Worm (Caenorhabditis elegans) whole organism, young adult: ENCODE data around the gene lpr-4.

Experiments
- B0336.3 ChIP-seq: fragments of 200-800 bp; sonication (Bioruptor generic); IDR thresholded peaks from 2 replicates; pipeline ENCODE4 v1.3.6; 2022; ENCODE audit warnings: missing genetic modification characterization, missing compliant biosample characterization
- D2030.7 ChIP-seq: fragments of 200-800 bp; sonication (Bioruptor generic); IDR thresholded peaks from 2 replicates; pipeline ENCODE4 v1.3.6; 2022; ENCODE audit warnings: missing genetic modification reagents, missing genetic modification characterization, missing compliant biosample characterization
- F10E7.11 ChIP-seq: sonication (generic microtip); optimal IDR thresholded peaks from 2 replicates; lab custom pipeline; 2017; ENCODE audit warnings: mild to moderate bottlenecking, missing genetic modification characterization, moderate library complexity, missing compliant biosample characterization
- F33H1.4 ChIP-seq: fragments of 200-800 bp; sonication (Bioruptor generic); IDR thresholded peaks from 2 replicates; pipeline ENCODE4 v1.3.6; 2022; ENCODE audit warnings: missing genetic modification reagents, missing genetic modification characterization, missing compliant biosample characterization
- F49E8.2 ChIP-seq: sonication (generic microtip); optimal IDR thresholded peaks from 3 replicates; lab custom pipeline; 2017; ENCODE audit warnings: missing genetic modification characterization, mild to moderate bottlenecking, missing compliant biosample characterization, antibody characterized with exemption, moderate library complexity; ENCODE audit not compliant: insufficient read depth
- F55B11.4 ChIP-seq: sonication (generic microtip); optimal IDR thresholded peaks from 2 replicates; lab custom pipeline; 2016; ENCODE audit warnings: missing compliant biosample characterization, missing genetic modification characterization, borderline replicate concordance; ENCODE audit not compliant: insufficient read depth
- F57A8.1 ChIP-seq: fragments of 200-800 bp; sonication (Bioruptor generic); optimal IDR thresholded peaks from 2 replicates; lab custom pipeline; 2018; ENCODE audit warnings: mild to moderate bottlenecking, missing genetic modification characterization, moderate library complexity, missing compliant biosample characterization
- Y53F4B.3 ChIP-seq: fragments of 200-800 bp; sonication (Bioruptor generic); IDR thresholded peaks from 2 replicates; pipeline ENCODE4 v1.3.6; 2022; ENCODE audit warnings: missing genetic modification reagents, missing genetic modification characterization, missing compliant biosample characterization
- Y56A3A.18 ChIP-seq: fragments of 200-800 bp; sonication (Bioruptor generic); IDR thresholded peaks from 2 replicates; pipeline ENCODE4 v1.3.6; 2022; ENCODE audit warnings: missing genetic modification reagents, missing genetic modification characterization, missing compliant biosample characterization
- Y95B8A.8 ChIP-seq: fragments of 200-800 bp; sonication (Bioruptor generic); IDR thresholded peaks from 2 replicates; pipeline ENCODE4 v1.3.6; 2022; ENCODE audit warnings: missing genetic modification reagents, missing genetic modification characterization, missing compliant biosample characterization
- akir-1 ChIP-seq: fragments of 200-800 bp; sonication (Bioruptor generic); optimal IDR thresholded peaks from 2 replicates; lab custom pipeline; 2018; ENCODE audit warnings: mild to moderate bottlenecking, missing genetic modification characterization, moderate library complexity, missing compliant biosample characterization
- attf-5 ChIP-seq: fragments of 200-800 bp; sonication (Bioruptor generic); optimal IDR thresholded peaks from 2 replicates; lab custom pipeline; 2018; ENCODE audit warnings: mild to moderate bottlenecking, missing genetic modification characterization, missing compliant biosample characterization
- cebp-1 ChIP-seq, 2 experiments: fragments of 200-800 bp in 1 of 2; sonication (Bioruptor generic) in 1 of 2; sonication (generic microtip) in 1 of 2; IDR thresholded peaks in 1 of 2; optimal IDR thresholded peaks in 1 of 2; 2 replicates each; pipeline versions ENCODE4 v1.3.6 to Lab custom; 2017 to 2022; ENCODE audit warnings: missing compliant biosample characterization in 2 of 2, missing genetic modification characterization in 2 of 2, mild to moderate bottlenecking in 1 of 2, missing genetic modification reagents in 1 of 2, moderate library complexity in 1 of 2
- ceh-100 ChIP-seq: fragments of 200-800 bp; sonication (Bioruptor generic); IDR thresholded peaks from 2 replicates; pipeline ENCODE4 v1.3.6; 2022; ENCODE audit warnings: missing genetic modification reagents, missing genetic modification characterization, missing compliant biosample characterization
- ceh-40 ChIP-seq: fragments of 200-800 bp; sonication (Bioruptor generic); IDR thresholded peaks from 2 replicates; pipeline ENCODE4 v1.3.6; 2022; ENCODE audit warnings: missing genetic modification characterization, missing compliant biosample characterization
- ceh-91 ChIP-seq: fragments of 200-800 bp; sonication (Bioruptor generic); IDR thresholded peaks from 2 replicates; pipeline ENCODE4 v1.3.6; 2022; ENCODE audit warnings: missing genetic modification reagents, missing genetic modification characterization, missing compliant biosample characterization
- chd-7 ChIP-seq: sonication (generic microtip); optimal IDR thresholded peaks from 2 replicates; lab custom pipeline; 2016; ENCODE audit warnings: mild to moderate bottlenecking, missing genetic modification characterization, moderate library complexity, missing compliant biosample characterization
- dox-1 ChIP-seq: fragments of 200-800 bp; sonication (Bioruptor generic); IDR thresholded peaks from 2 replicates; pipeline ENCODE4 v1.3.6; 2022; ENCODE audit warnings: missing genetic modification reagents, missing genetic modification characterization, missing compliant biosample characterization
- dpff-1 ChIP-seq: sonication (generic microtip); optimal IDR thresholded peaks from 2 replicates; lab custom pipeline; 2017; ENCODE audit warnings: mild to moderate bottlenecking, missing genetic modification characterization, missing compliant biosample characterization
- ekl-4 ChIP-seq: fragments of 200-800 bp; sonication (Bioruptor generic); IDR thresholded peaks from 2 replicates; pipeline ENCODE4 v1.3.6; 2022; ENCODE audit warnings: missing genetic modification reagents, missing genetic modification characterization, missing compliant biosample characterization
- ets-4 ChIP-seq: fragments of 200-800 bp; sonication (Bioruptor generic); optimal IDR thresholded peaks from 2 replicates; lab custom pipeline; 2018; ENCODE audit warnings: mild to moderate bottlenecking, missing genetic modification characterization, missing compliant biosample characterization
- lin-40 ChIP-seq: sonication (generic microtip); optimal IDR thresholded peaks from 2 replicates; lab custom pipeline; 2016; ENCODE audit warnings: missing genetic modification characterization, mild to moderate bottlenecking, missing compliant biosample characterization, missing genotype, missing genetic modification reagents
- lin-54 ChIP-seq: fragments of 200-800 bp; sonication (Bioruptor generic); optimal IDR thresholded peaks from 2 replicates; lab custom pipeline; 2018; ENCODE audit warnings: mild to moderate bottlenecking, missing genetic modification characterization, missing compliant biosample characterization
- lsy-27 ChIP-seq: sonication (generic microtip); optimal IDR thresholded peaks from 2 replicates; lab custom pipeline; 2017; ENCODE audit warnings: missing genetic modification characterization, mild to moderate bottlenecking, missing compliant biosample characterization, antibody characterized with exemption, missing genotype, borderline replicate concordance; ENCODE audit not compliant: insufficient read depth
- madf-6 ChIP-seq: fragments of 200-800 bp; sonication (Bioruptor generic); IDR thresholded peaks from 2 replicates; pipeline ENCODE4 v1.3.6; 2022; ENCODE audit warnings: missing genetic modification reagents, missing genetic modification characterization, missing compliant biosample characterization
- mxl-1 ChIP-seq: sonication (generic microtip); optimal IDR thresholded peaks from 2 replicates; lab custom pipeline; 2016; ENCODE audit warnings: missing genetic modification characterization, missing compliant biosample characterization
- nfya-1 ChIP-seq: sonication (generic microtip); optimal IDR thresholded peaks from 2 replicates; lab custom pipeline; 2017; ENCODE audit warnings: antibody characterized with exemption, missing compliant biosample characterization, missing genetic modification characterization, borderline replicate concordance; ENCODE audit not compliant: insufficient read depth
- nfyb-1 ChIP-seq: fragments of 200-800 bp; sonication (Bioruptor generic); IDR thresholded peaks from 2 replicates; pipeline ENCODE4 v1.3.6; 2022; ENCODE audit warnings: missing genetic modification reagents, missing genetic modification characterization, missing compliant biosample characterization
- nhr-120 ChIP-seq: fragments of 200-800 bp; sonication (Bioruptor generic); IDR thresholded peaks from 2 replicates; pipeline ENCODE4 v1.3.6; 2022; ENCODE audit warnings: missing genetic modification characterization, missing compliant biosample characterization
- nhr-80 ChIP-seq: sonication (generic microtip); optimal IDR thresholded peaks from 2 replicates; lab custom pipeline; 2016; ENCODE audit warnings: missing genetic modification characterization, missing compliant biosample characterization
- pbrm-1 ChIP-seq: fragments of 200-800 bp; sonication (Bioruptor generic); IDR thresholded peaks from 2 replicates; pipeline ENCODE4 v1.3.6; 2022; ENCODE audit warnings: missing genetic modification reagents, missing genetic modification characterization, missing compliant biosample characterization
- pha-4 ChIP-seq: fragments of 150-350 bp; sonication (generic microtip); optimal IDR thresholded peaks from 2 replicates; lab custom pipeline; 2014; ENCODE audit warnings: missing biosample characterization, missing genetic modification reagents, missing genetic modification characterization
- rec-8 ChIP-seq, 2 experiments: sonication (generic microtip); optimal IDR thresholded peaks; 2 replicates each; lab custom pipeline; 2016; ENCODE audit warnings: mild to moderate bottlenecking in 2 of 2, missing genetic modification characterization in 2 of 2, missing genetic modification reagents in 2 of 2, missing genotype in 2 of 2, missing biosample characterization in 1 of 2, missing compliant biosample characterization in 1 of 2, moderate library complexity in 1 of 2
- repo-1 ChIP-seq: sonication (generic microtip); optimal IDR thresholded peaks from 2 replicates; lab custom pipeline; 2017; ENCODE audit warnings: mild to moderate bottlenecking, missing genetic modification characterization, missing compliant biosample characterization
- sdz-38 ChIP-seq: sonication (generic microtip); optimal IDR thresholded peaks from 2 replicates; lab custom pipeline; 2016; ENCODE audit warnings: missing genotype, missing genetic modification characterization, missing compliant biosample characterization
- sea-2 ChIP-seq: fragments of 200-800 bp; sonication (Bioruptor generic); IDR thresholded peaks from 2 replicates; pipeline ENCODE4 v1.3.6; 2022; ENCODE audit warnings: missing genetic modification characterization, missing compliant biosample characterization
- sptf-2 ChIP-seq: fragments of 200-800 bp; sonication (Bioruptor generic); optimal IDR thresholded peaks from 2 replicates; lab custom pipeline; 2018; ENCODE audit warnings: mild to moderate bottlenecking, missing genetic modification characterization, missing compliant biosample characterization
- tbx-9 ChIP-seq: sonication (generic microtip); optimal IDR thresholded peaks from 2 replicates; lab custom pipeline; 2016; ENCODE audit warnings: borderline replicate concordance, missing genetic modification characterization, inconsistent platforms, missing compliant biosample characterization
- tlf-1 ChIP-seq: fragments of 200-800 bp; sonication (Bioruptor generic); optimal IDR thresholded peaks from 2 replicates; lab custom pipeline; 2018; ENCODE audit warnings: mild to moderate bottlenecking, missing genetic modification characterization, missing compliant biosample characterization
- unc-130 ChIP-seq: sonication (generic microtip); optimal IDR thresholded peaks from 2 replicates; lab custom pipeline; 2016; ENCODE audit warnings: missing genetic modification reagents, missing genetic modification characterization, missing compliant biosample characterization
- xnd-1 ChIP-seq: sonication (generic microtip); optimal IDR thresholded peaks from 2 replicates; lab custom pipeline; 2016; ENCODE audit warnings: missing genotype, missing genetic modification reagents, missing genetic modification characterization, missing compliant biosample characterization
- ztf-22 ChIP-seq: fragments of 200-800 bp; sonication (Bioruptor generic); optimal IDR thresholded peaks from 2 replicates; lab custom pipeline; 2018; ENCODE audit warnings: mild to moderate bottlenecking, missing genetic modification characterization, moderate library complexity, missing compliant biosample characterization
- ztf-26 ChIP-seq: sonication (generic microtip); optimal IDR thresholded peaks from 2 replicates; lab custom pipeline; 2017; ENCODE audit warnings: missing genetic modification characterization, missing compliant biosample characterization

lpr-4 gene

ce11 chrX:11072701-11073100 is 7.8 kb downstream of the lpr-4 start:
- TF ChIP-seq nhr-80 = no peak
- no peak for TF ChIP-seq tlf-1 (GFP tag; lab: Kevin White, UChicago)
- no peak for TF ChIP-seq pha-4 (tag; lab: Kevin White, UChicago)
- no peak for TF ChIP-seq F57A8.1 (GFP tag; lab: Kevin White, UChicago)
- no peak for TF ChIP-seq F49E8.2 (tag; lab: Kevin White, UChicago)
- no peak for TF ChIP-seq lin-54
- TF ChIP-seq xnd-1 = no peak
- TF ChIP-seq sdz-38 (tag; lab: Kevin White, UChicago) = no peak
- TF ChIP-seq rec-8 (tag; optimal IDR thresholded peaks at IDR 0.05; lab: Kevin White, UChicago) = no peak
- TF ChIP-seq lsy-27 (tag; lab: Kevin White, UChicago) = no peak
- TF ChIP-seq sptf-2 = no peak
- TF ChIP-seq madf-6 (GFP tag; lab: Robert Waterston, UW) = no peak
- no peak for TF ChIP-seq Y53F4B.3

DNA sequence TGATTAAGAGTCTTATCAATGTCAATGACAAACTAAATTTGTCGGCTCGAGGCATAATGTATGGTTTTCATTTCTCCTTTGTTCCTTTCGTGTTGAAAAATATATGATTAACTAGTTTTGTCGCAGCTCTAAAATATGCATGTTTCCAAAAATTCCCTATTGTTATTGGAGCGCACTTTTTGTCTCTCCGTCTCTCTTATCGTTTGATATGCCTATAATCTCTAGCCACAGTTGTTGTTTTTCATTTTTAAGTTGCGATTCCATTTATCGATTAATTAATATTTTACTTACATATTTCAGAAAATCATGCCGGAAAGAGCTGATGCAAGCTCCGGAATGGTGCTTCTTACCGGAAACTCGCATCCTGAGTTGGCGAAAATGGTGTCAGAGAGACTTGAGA is 8.4 kb downstream of the lpr-4 start, which contains the start of gene W04G3.5:
Gene W04G3.5, plus strand, starts transcription at position 301 of the 400 bp plus-strand sequence.
- TF ChIP-seq mxl-1 (no peak), repo-1 (tag; lab: Kevin White, UChicago) (no peak), dpff-1 (no peak), cebp-1 (GFP tag; IDR thresholded peaks at IDR 0.05; lab: Robert Waterston, UW) (no peak), cebp-1 (tag; optimal IDR thresholded peaks at IDR 0.05; lab: Kevin White, UChicago) (no peak), tbx-9 (tag; lab: Kevin White, UChicago) (no peak), lin-40 (no peak)

DNA sequence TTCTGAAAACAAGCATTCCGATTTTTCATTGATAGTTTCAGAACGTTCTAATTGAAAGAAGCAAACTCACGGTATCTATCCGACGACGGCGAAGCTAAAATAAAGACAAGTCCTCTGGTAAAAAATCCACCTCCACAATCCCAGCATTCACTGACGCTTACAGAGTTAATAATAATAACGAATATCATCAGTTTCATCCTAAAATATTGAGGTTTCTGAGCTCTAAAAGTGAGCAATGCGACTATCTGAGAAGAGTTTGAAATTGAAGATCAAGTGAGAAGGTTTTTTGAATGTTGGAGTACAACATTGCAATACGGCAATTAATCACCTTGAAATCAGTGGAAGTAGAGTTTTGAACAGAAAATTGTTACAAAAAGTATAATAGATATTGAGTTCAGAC is 11.6 kb downstream of the lpr-4 start, which contains the start of gene W04G3.12:
Gene W04G3.12, minus strand, starts transcription at position 311 of the 400 bp plus-strand sequence.
- TF ChIP-seq repo-1 (tag; lab: Kevin White, UChicago) (no peak), F55B11.4 (no peak), dpff-1 (no peak), nfya-1 (tag; lab: Kevin White, UChicago) (no peak), akir-1 (no peak), F33H1.4 (GFP tag; lab: Robert Waterston, UW) (no peak), ztf-26 (tag; lab: Kevin White, UChicago) (no peak)

DNA sequence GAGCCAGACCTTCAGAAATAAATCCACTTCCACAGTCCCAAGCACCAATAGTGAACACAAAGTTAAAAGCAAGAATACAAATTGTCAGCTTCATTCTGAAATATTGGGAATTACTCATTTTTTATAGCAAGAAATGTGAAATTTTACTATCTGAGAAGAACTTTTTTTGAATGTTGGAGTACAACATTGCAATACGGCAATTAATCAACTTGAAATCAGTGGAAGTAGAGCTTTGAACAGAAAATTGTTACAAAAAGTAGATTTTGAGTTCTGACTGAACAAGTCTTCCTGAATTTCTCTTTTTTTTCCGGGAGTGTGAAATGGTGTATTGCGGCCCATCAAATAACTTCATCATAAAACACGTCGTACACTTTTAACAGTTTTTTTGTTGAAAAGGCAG is 13.2 kb downstream of the lpr-4 start, which contains the start of gene W04G3.10:
Gene W04G3.10, minus strand, starts transcription at position 101 of the 400 bp plus-strand sequence.
- TF ChIP-seq unc-130 (GFP tag; lab: Kevin White, UChicago) = no peak
- no peak for TF ChIP-seq attf-5 (GFP tag; lab: Kevin White, UChicago)
- TF ChIP-seq ets-4 = no peak
- TF ChIP-seq ceh-91 (GFP tag; lab: Robert Waterston, UW) = no peak
- TF ChIP-seq F10E7.11 (tag; lab: Kevin White, UChicago) = no peak
- no peak for TF ChIP-seq ekl-4 (GFP tag; lab: Robert Waterston, UW)
- no peak for TF ChIP-seq tbx-9 (tag; lab: Kevin White, UChicago)

ce11 chrX:11079667-11080066 is 14.7 kb downstream of the lpr-4 start, which contains the start of gene W04G3.13:
Gene W04G3.13, minus strand, starts transcription at chrX:11079767.
- TF ChIP-seq B0336.3 (no peak), nhr-120 (GFP tag; lab: Robert Waterston, UW) (no peak), chd-7 (no peak), Y95B8A.8 (GFP tag; lab: Robert Waterston, UW) (no peak), ceh-100 (no peak), dox-1 (no peak), ztf-22 (GFP tag; lab: Kevin White, UChicago) (no peak), nfyb-1 (GFP tag; lab: Robert Waterston, UW) (no peak), sea-2 (no peak), pbrm-1 (GFP tag; lab: Robert Waterston, UW) (no peak), unc-130 (GFP tag; lab: Kevin White, UChicago) (no peak), D2030.7 (GFP tag; lab: Robert Waterston, UW) (no peak), repo-1 (tag; lab: Kevin White, UChicago) (no peak), Y56A3A.18 (GFP tag; lab: Robert Waterston, UW) (no peak), ceh-40 (GFP tag; lab: Robert Waterston, UW) (no peak)
